Worm (Caenorhabditis elegans) whole organism, young adult: ENCODE data around the gene ubc-6.

Experiments used
- B0035.1 ChIP-seq: sonication (generic microtip); optimal IDR thresholded peaks from 2 replicates; lab custom pipeline; 2016; ENCODE audit warnings: missing genetic modification characterization, mild to moderate bottlenecking, missing compliant biosample characterization, missing genotype, missing genetic modification reagents
- D2030.7 ChIP-seq: fragments of 200-800 bp; sonication (Bioruptor generic); IDR thresholded peaks from 2 replicates; pipeline ENCODE4 v1.3.6; 2022; ENCODE audit warnings: missing genetic modification reagents, missing genetic modification characterization, missing compliant biosample characterization
- F10E7.11 ChIP-seq: sonication (generic microtip); optimal IDR thresholded peaks from 2 replicates; lab custom pipeline; 2017; ENCODE audit warnings: mild to moderate bottlenecking, missing genetic modification characterization, moderate library complexity, missing compliant biosample characterization
- F23B12.7 ChIP-seq: sonication (generic microtip); optimal IDR thresholded peaks from 2 replicates; lab custom pipeline; 2017; ENCODE audit warnings: missing genetic modification characterization, mild to moderate bottlenecking, missing compliant biosample characterization, antibody characterized with exemption, moderate library complexity; ENCODE audit not compliant: insufficient read depth
- F57A8.1 ChIP-seq: fragments of 200-800 bp; sonication (Bioruptor generic); optimal IDR thresholded peaks from 2 replicates; lab custom pipeline; 2018; ENCODE audit warnings: mild to moderate bottlenecking, missing genetic modification characterization, moderate library complexity, missing compliant biosample characterization
- Y53G8AR.9 ChIP-seq: fragments of 200-800 bp; sonication (Bioruptor generic); conservative IDR thresholded peaks from 2 replicates; pipeline ENCODE4 v1.3.6; 2022; ENCODE audit warnings: missing genetic modification reagents, missing genetic modification characterization, missing compliant biosample characterization
- Y67H2A.10 ChIP-seq: fragments of 200-800 bp; sonication (Bioruptor generic); conservative IDR thresholded peaks from 2 replicates; pipeline ENCODE4 v1.3.6; 2022; ENCODE audit warnings: missing genetic modification reagents, missing genetic modification characterization, missing compliant biosample characterization
- Y95B8A.8 ChIP-seq: fragments of 200-800 bp; sonication (Bioruptor generic); IDR thresholded peaks from 2 replicates; pipeline ENCODE4 v1.3.6; 2022; ENCODE audit warnings: missing genetic modification reagents, missing genetic modification characterization, missing compliant biosample characterization
- ama-1 ChIP-seq, 3 experiments: fragments of 150-350 bp in 1 of 3; sonication (generic microtip) in 2 of 3; optimal IDR thresholded peaks; 2 replicates each; lab custom pipeline; 2014 to 2018; ENCODE audit warnings: missing biosample characterization in 2 of 3, missing genetic modification characterization in 2 of 3, missing genetic modification reagents in 2 of 3
- aptf-2 ChIP-seq: fragments of 200-800 bp; sonication (Bioruptor generic); conservative IDR thresholded peaks from 2 replicates; pipeline ENCODE4 v1.3.6; 2022; ENCODE audit warnings: missing genetic modification reagents, missing genetic modification characterization, missing compliant biosample characterization
- attf-6 ChIP-seq: fragments of 200-800 bp; sonication (Bioruptor generic); IDR thresholded peaks from 2 replicates; pipeline ENCODE4 v1.3.6; 2022; ENCODE audit warnings: missing genetic modification reagents, missing genetic modification characterization, missing compliant biosample characterization
- ceh-100 ChIP-seq: fragments of 200-800 bp; sonication (Bioruptor generic); IDR thresholded peaks from 2 replicates; pipeline ENCODE4 v1.3.6; 2022; ENCODE audit warnings: missing genetic modification reagents, missing genetic modification characterization, missing compliant biosample characterization
- ceh-40 ChIP-seq: fragments of 200-800 bp; sonication (Bioruptor generic); IDR thresholded peaks from 2 replicates; pipeline ENCODE4 v1.3.6; 2022; ENCODE audit warnings: missing genetic modification characterization, missing compliant biosample characterization
- ceh-58 ChIP-seq: fragments of 200-800 bp; sonication (Bioruptor generic); IDR thresholded peaks from 2 replicates; pipeline ENCODE4 v1.3.6; 2022; ENCODE audit warnings: missing genetic modification characterization, missing compliant biosample characterization
- chd-7 ChIP-seq: sonication (generic microtip); optimal IDR thresholded peaks from 2 replicates; lab custom pipeline; 2016; ENCODE audit warnings: mild to moderate bottlenecking, missing genetic modification characterization, moderate library complexity, missing compliant biosample characterization
- dpff-1 ChIP-seq: sonication (generic microtip); optimal IDR thresholded peaks from 2 replicates; lab custom pipeline; 2017; ENCODE audit warnings: mild to moderate bottlenecking, missing genetic modification characterization, missing compliant biosample characterization
- egrh-3 ChIP-seq: fragments of 200-800 bp; sonication (Bioruptor generic); IDR thresholded peaks from 2 replicates; pipeline ENCODE4 v1.3.6; 2022; ENCODE audit warnings: missing genetic modification reagents, missing genetic modification characterization, missing compliant biosample characterization
- him-1 ChIP-seq: sonication (generic microtip); optimal IDR thresholded peaks from 2 replicates; lab custom pipeline; 2016; ENCODE audit warnings: missing genotype, missing genetic modification reagents, missing genetic modification characterization, missing compliant biosample characterization
- hrde-1 ChIP-seq: sonication (generic microtip); optimal IDR thresholded peaks from 2 replicates; lab custom pipeline; 2016; ENCODE audit warnings: missing genetic modification characterization, mild to moderate bottlenecking, missing compliant biosample characterization, moderate library complexity, missing genotype, missing genetic modification reagents, borderline replicate concordance
- hsf-1 ChIP-seq: fragments of 200-800 bp; sonication (Bioruptor generic); IDR thresholded peaks from 2 replicates; pipeline ENCODE4 v1.3.6; 2022; ENCODE audit warnings: missing genetic modification reagents, missing genetic modification characterization, missing compliant biosample characterization
- let-526 ChIP-seq: fragments of 200-800 bp; sonication (Bioruptor generic); IDR thresholded peaks from 2 replicates; pipeline ENCODE4 v1.3.6; 2022; ENCODE audit warnings: missing genetic modification reagents, missing genetic modification characterization, missing compliant biosample characterization
- lin-54 ChIP-seq: fragments of 200-800 bp; sonication (Bioruptor generic); optimal IDR thresholded peaks from 2 replicates; lab custom pipeline; 2018; ENCODE audit warnings: mild to moderate bottlenecking, missing genetic modification characterization, missing compliant biosample characterization
- lir-1 ChIP-seq: fragments of 200-800 bp; sonication (Bioruptor generic); conservative IDR thresholded peaks from 2 replicates; pipeline ENCODE4 v1.3.6; 2022; ENCODE audit warnings: missing genetic modification reagents, missing genetic modification characterization, missing compliant biosample characterization
- lsy-27 ChIP-seq: sonication (generic microtip); optimal IDR thresholded peaks from 2 replicates; lab custom pipeline; 2017; ENCODE audit warnings: missing genetic modification characterization, mild to moderate bottlenecking, missing compliant biosample characterization, antibody characterized with exemption, missing genotype, borderline replicate concordance; ENCODE audit not compliant: insufficient read depth
- madf-6 ChIP-seq: fragments of 200-800 bp; sonication (Bioruptor generic); IDR thresholded peaks from 2 replicates; pipeline ENCODE4 v1.3.6; 2022; ENCODE audit warnings: missing genetic modification reagents, missing genetic modification characterization, missing compliant biosample characterization
- madf-8 ChIP-seq: fragments of 200-800 bp; sonication (Bioruptor generic); conservative IDR thresholded peaks from 2 replicates; pipeline ENCODE4 v1.3.6; 2022; ENCODE audit warnings: missing genetic modification reagents, missing genetic modification characterization, missing compliant biosample characterization
- nfya-1 ChIP-seq: sonication (generic microtip); optimal IDR thresholded peaks from 2 replicates; lab custom pipeline; 2017; ENCODE audit warnings: antibody characterized with exemption, missing compliant biosample characterization, missing genetic modification characterization, borderline replicate concordance; ENCODE audit not compliant: insufficient read depth
- nfya-2 ChIP-seq: fragments of 200-800 bp; sonication (Bioruptor generic); IDR thresholded peaks from 2 replicates; pipeline ENCODE4 v1.3.6; 2022; ENCODE audit warnings: missing genetic modification reagents, missing genetic modification characterization, missing compliant biosample characterization
- nhr-120 ChIP-seq: fragments of 200-800 bp; sonication (Bioruptor generic); IDR thresholded peaks from 2 replicates; pipeline ENCODE4 v1.3.6; 2022; ENCODE audit warnings: missing genetic modification characterization, missing compliant biosample characterization
- nhr-179 ChIP-seq: sonication (generic microtip); optimal IDR thresholded peaks from 2 replicates; lab custom pipeline; 2016; ENCODE audit warnings: mild to moderate bottlenecking, missing genetic modification characterization, missing compliant biosample characterization
- pbrm-1 ChIP-seq: fragments of 200-800 bp; sonication (Bioruptor generic); IDR thresholded peaks from 2 replicates; pipeline ENCODE4 v1.3.6; 2022; ENCODE audit warnings: missing genetic modification reagents, missing genetic modification characterization, missing compliant biosample characterization
- rec-8 ChIP-seq, 2 experiments: sonication (generic microtip); optimal IDR thresholded peaks; 2 replicates each; lab custom pipeline; 2016; ENCODE audit warnings: mild to moderate bottlenecking in 2 of 2, missing genetic modification characterization in 2 of 2, missing genetic modification reagents in 2 of 2, missing genotype in 2 of 2, missing biosample characterization in 1 of 2, missing compliant biosample characterization in 1 of 2, moderate library complexity in 1 of 2
- rpc-1 ChIP-seq, 2 experiments: fragments of 150-350 bp in 1 of 2; sonication (generic microtip) in 1 of 2; optimal IDR thresholded peaks; 2 replicates each; lab custom pipeline; 2014 to 2018; ENCODE audit warnings: missing biosample characterization in 1 of 2, missing genetic modification characterization in 1 of 2, missing genetic modification reagents in 1 of 2, missing genotype in 1 of 2
- snpc-1.1 ChIP-seq: sonication (generic microtip); optimal IDR thresholded peaks from 2 replicates; lab custom pipeline; 2017; ENCODE audit warnings: missing genetic modification characterization, mild to moderate bottlenecking, missing compliant biosample characterization, antibody characterized with exemption, moderate library complexity, missing genotype, missing genetic modification reagents; ENCODE audit not compliant: insufficient read depth
- snpc-4 ChIP-seq, 5 experiments: fragments of 150-350 bp in 1 of 5; sonication (generic microtip) in 4 of 5; optimal IDR thresholded peaks; 2 replicates each; lab custom pipeline; 2014 to 2018; ENCODE audit warnings: missing genetic modification characterization in 5 of 5, missing biosample characterization in 3 of 5, antibody characterized with exemption in 2 of 5, mild to moderate bottlenecking in 2 of 5, missing compliant biosample characterization in 2 of 5, missing genotype in 2 of 5, moderate library complexity in 2 of 5, missing genetic modification reagents in 1 of 5
- tbx-9 ChIP-seq: sonication (generic microtip); optimal IDR thresholded peaks from 2 replicates; lab custom pipeline; 2016; ENCODE audit warnings: borderline replicate concordance, missing genetic modification characterization, inconsistent platforms, missing compliant biosample characterization
- tlf-1 ChIP-seq: fragments of 200-800 bp; sonication (Bioruptor generic); optimal IDR thresholded peaks from 2 replicates; lab custom pipeline; 2018; ENCODE audit warnings: mild to moderate bottlenecking, missing genetic modification characterization, missing compliant biosample characterization
- unc-130 ChIP-seq: sonication (generic microtip); optimal IDR thresholded peaks from 2 replicates; lab custom pipeline; 2016; ENCODE audit warnings: missing genetic modification reagents, missing genetic modification characterization, missing compliant biosample characterization
- unc-62 ChIP-seq: fragments of 150-350 bp; optimal IDR thresholded peaks from 2 replicates; lab custom pipeline; 2014; ENCODE audit warnings: missing biosample characterization, missing genetic modification reagents, missing genetic modification characterization
- zfh-2 ChIP-seq: fragments of 200-800 bp; sonication (Bioruptor generic); conservative IDR thresholded peaks from 2 replicates; pipeline ENCODE4 v1.3.6; 2022; ENCODE audit warnings: missing genetic modification reagents, missing genetic modification characterization, missing compliant biosample characterization
- zim-3 ChIP-seq: sonication (generic microtip); optimal IDR thresholded peaks from 2 replicates; lab custom pipeline; 2017; ENCODE audit warnings: mild to moderate bottlenecking, missing genetic modification characterization, moderate library complexity, missing compliant biosample characterization
- ztf-25 ChIP-seq: fragments of 200-800 bp; sonication (Bioruptor generic); IDR thresholded peaks from 2 replicates; pipeline ENCODE4 v1.3.6; 2022; ENCODE audit warnings: missing genetic modification reagents, missing genetic modification characterization, missing compliant biosample characterization
- ztf-28 ChIP-seq: fragments of 200-800 bp; sonication (Bioruptor generic); IDR thresholded peaks from 2 replicates; pipeline ENCODE4 v1.3.6; 2022; ENCODE audit warnings: missing genetic modification reagents, missing genetic modification characterization, missing compliant biosample characterization
- ztf-6 ChIP-seq: fragments of 200-800 bp; sonication (Bioruptor generic); IDR thresholded peaks from 2 replicates; pipeline ENCODE4 v1.3.6; 2022; ENCODE audit warnings: missing genetic modification reagents, missing genetic modification characterization, missing compliant biosample characterization

The ubc-6 gene

DNA sequence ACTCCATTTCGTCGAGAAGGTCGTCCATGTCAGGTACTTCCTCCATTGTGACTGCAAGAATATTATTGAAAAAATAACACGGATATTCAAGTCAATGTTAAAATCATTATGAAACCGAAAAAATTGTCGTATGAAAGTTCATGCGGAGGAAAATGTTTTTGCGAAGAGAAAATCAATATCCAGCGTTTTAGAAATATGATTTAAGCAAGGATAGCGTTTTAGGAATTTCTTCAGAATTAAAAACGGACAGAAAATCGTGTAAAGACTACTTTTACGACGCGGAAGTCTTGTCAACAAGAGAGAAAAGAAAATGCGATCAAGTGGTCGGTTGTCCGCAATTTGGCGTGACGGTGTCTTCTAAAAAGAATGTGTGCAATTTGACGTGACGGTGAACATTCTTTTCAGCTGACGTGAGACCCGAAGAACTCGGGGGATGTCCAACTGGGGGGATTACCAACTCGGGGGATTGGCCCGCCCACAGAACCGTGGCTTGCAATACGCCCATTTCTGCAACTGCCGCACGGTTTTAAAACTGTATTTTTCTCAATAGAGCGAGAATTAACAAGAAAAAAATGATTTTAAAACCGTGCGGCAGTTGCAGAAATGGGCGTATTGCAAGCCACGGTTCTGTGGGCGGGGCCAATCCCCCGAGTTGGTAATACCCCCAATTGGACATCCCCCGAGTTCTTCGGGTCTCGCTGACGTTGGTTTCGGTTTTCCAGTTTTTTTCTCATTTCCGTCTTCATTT is at the start of gene ubc-6, which contains the start of gene aka-1:
ubc-6 (plus strand) TSS at position 701 of the 748 bp plus-strand sequence.
aka-1 (minus strand) TSS at position 51 of the 748 bp plus-strand sequence.
- TF ChIP-seq D2030.7 (GFP tag; lab: Robert Waterston, UW) (peak; percentile 98), hrde-1 (peak; percentile 48), madf-6 (GFP tag; lab: Robert Waterston, UW) (peak; percentile 87), let-526 (peak; percentile 91), zim-3 (tag; lab: Kevin White, UChicago) (peak; percentile 49), rpc-1 (optimal IDR thresholded peaks at IDR 0.05; lab: Kevin White, UChicago) (peak; percentile 40), rpc-1 (tag; optimal IDR thresholded peaks at IDR 0.05; lab: Kevin White, UChicago) (no peak), chd-7 (peak; percentile 71), nhr-120 (GFP tag; lab: Robert Waterston, UW) (no peak), Y67H2A.10 (GFP tag; lab: Robert Waterston, UW) (peak; percentile 92), Y53G8AR.9 (GFP tag; lab: Robert Waterston, UW) (peak; percentile 91), snpc-1.1 (tag; lab: Kevin White, UChicago) (peak; percentile 35), Y95B8A.8 (peak; percentile 94), egrh-3 (GFP tag; lab: Robert Waterston, UW) (peak; percentile 87), lir-1 (GFP tag; lab: Robert Waterston, UW) (peak; percentile 91), nhr-179 (tag; lab: Kevin White, UChicago) (no peak), nfya-2 (GFP tag; lab: Robert Waterston, UW) (no peak), attf-6 (GFP tag; lab: Robert Waterston, UW) (peak; percentile 76), aptf-2 (peak; percentile 89), madf-8 (GFP tag; lab: Robert Waterston, UW) (peak; percentile 85), ceh-100 (GFP tag; lab: Robert Waterston, UW) (peak; percentile 98), him-1 (tag; lab: Kevin White, UChicago) (peak; percentile 6), snpc-4 (GFP tag; optimal IDR thresholded peaks at IDR 0.05; lab: Kevin White, UChicago) (peak; percentile 54), snpc-4 (tag; optimal IDR thresholded peaks at IDR 0.05; lab: Kevin White, UChicago) (peak; percentile 36 to 84 (median 70)), unc-130 (peak; percentile 83), pbrm-1 (GFP tag; lab: Robert Waterston, UW) (peak; percentile 97), lin-54 (GFP tag; lab: Kevin White, UChicago) (peak; percentile 89), unc-62 (GFP tag; lab: Kevin White, UChicago) (no peak), nfya-1 (tag; lab: Kevin White, UChicago) (no peak), ama-1 (optimal IDR thresholded peaks at IDR 0.05; lab: Kevin White, UChicago) (no peak), ama-1 (GFP tag; optimal IDR thresholded peaks at IDR 0.05; lab: Kevin White, UChicago) (no peak), ztf-25 (GFP tag; lab: Robert Waterston, UW) (peak; percentile 97), ceh-40 (GFP tag; lab: Robert Waterston, UW) (peak; percentile 75; the same call in 1 of the 2 replicates), ztf-28 (GFP tag; lab: Robert Waterston, UW) (peak; percentile 92), hsf-1 (GFP tag; lab: Robert Waterston, UW) (peak; percentile 85), tlf-1 (GFP tag; lab: Kevin White, UChicago) (peak; percentile 89), ztf-6 (GFP tag; lab: Robert Waterston, UW) (peak; percentile 91), B0035.1 (tag; lab: Kevin White, UChicago) (peak; percentile 71), zfh-2 (GFP tag; lab: Robert Waterston, UW) (peak; percentile 95), rec-8 (tag; optimal IDR thresholded peaks at IDR 0.05; lab: Kevin White, UChicago) (no peak), F10E7.11 (tag; lab: Kevin White, UChicago) (no peak), dpff-1 (tag; lab: Kevin White, UChicago) (no peak), lsy-27 (peak; percentile 55), F23B12.7 (tag; lab: Kevin White, UChicago) (peak; percentile 72), ceh-58 (GFP tag; lab: Robert Waterston, UW) (0 out of 2 replicates have a peak, but pooled peaks have one; percentile 74), tbx-9 (tag; lab: Kevin White, UChicago) (no peak), F57A8.1 (GFP tag; lab: Kevin White, UChicago) (peak; percentile 19)
